Worm (Caenorhabditis elegans): Measurements from ENCODE around the gene F33G12.6.

- no peak for TF ChIP-seq flh-1 (GFP tag; optimal IDR thresholded peaks at IDR 0.05)
- no peak for TF ChIP-seq nhr-76 (tag; optimal IDR thresholded peaks at IDR 0.05)
- no peak for TF ChIP-seq nhr-28 (tag; optimal IDR thresholded peaks at IDR 0.05)
- TF ChIP-seq elt-1 (tag; optimal IDR thresholded peaks at IDR 0.05; ENCODE audit: borderline replicate concordance, insufficient read depth), result no peak
- no peak for TF ChIP-seq M03D4.4 (tag; optimal IDR thresholded peaks at IDR 0.05)
- TF ChIP-seq mep-1 (tag; optimal IDR thresholded peaks at IDR 0.05), result no peak
- no peak for TF ChIP-seq blmp-1 (tag; optimal IDR thresholded peaks at IDR 0.05)
- no peak for TF ChIP-seq bed-3 (GFP tag; optimal IDR thresholded peaks at IDR 0.05)
- TF ChIP-seq ztf-11 (tag; optimal IDR thresholded peaks at IDR 0.05), result no peak
Observed at ce11 chrII:5056254-5056653, 6.5 kb downstream of the F33G12.6 start.
